Fruit fly (Drosophila melanogaster): Measurements from ENCODE around the gene CG13001.

- TF ChIP-seq gl (tag; optimal IDR thresholded peaks at IDR 0.05) (no peak), CG9948 (tag; optimal IDR thresholded peaks at IDR 0.05) (no peak), EcR (GFP tag; optimal IDR thresholded peaks at IDR 0.05) (no peak), CG4496 (GFP tag; IDR thresholded peaks at IDR 0.05) (no peak)
Observed at dm6 chrX:16924069-16924721, 18.5 kb downstream of the CG13001 start.

Measured in whole organism, pupa.